Worm (Caenorhabditis elegans) whole organism, early embryonic: Measurements from ENCODE around the gene lex-1.

ENCODE experiments used
- B0310.2 ChIP-seq: sonication (generic microtip); optimal IDR thresholded peaks from 2 replicates; lab custom pipeline; 2016; ENCODE audit warnings: mild to moderate bottlenecking, missing genetic modification characterization, missing compliant biosample characterization
- F13C5.2 ChIP-seq: sonication (generic microtip); optimal IDR thresholded peaks from 2 replicates; lab custom pipeline; 2017; ENCODE audit warnings: mild to moderate bottlenecking, missing genetic modification characterization, inconsistent platforms, missing compliant biosample characterization
- aly-1 ChIP-seq: sonication (generic microtip); optimal IDR thresholded peaks from 2 replicates; lab custom pipeline; 2016; ENCODE audit warnings: missing genetic modification characterization, missing compliant biosample characterization
- ama-1 ChIP-seq: fragments of 150-350 bp; optimal IDR thresholded peaks from 2 replicates; lab custom pipeline; 2014
- ceh-13 ChIP-seq: fragments of 200-800 bp; sonication (Bioruptor generic); optimal IDR thresholded peaks from 2 replicates; lab custom pipeline; 2018; ENCODE audit warnings: mild to moderate bottlenecking, missing genetic modification characterization, missing compliant biosample characterization
- ceh-36 ChIP-seq: sonication (generic microtip); optimal IDR thresholded peaks from 2 replicates; lab custom pipeline; 2016; ENCODE audit warnings: missing genetic modification characterization, inconsistent platforms, missing compliant biosample characterization
- ets-7 ChIP-seq: sonication (generic microtip); optimal IDR thresholded peaks from 2 replicates; lab custom pipeline; 2016; ENCODE audit warnings: missing genotype, missing genetic modification characterization, missing compliant biosample characterization
- flt-1 ChIP-seq: fragments of 200-800 bp; sonication (Bioruptor generic); IDR thresholded peaks from 2 replicates; pipeline ENCODE4 v1.3.6; 2022; ENCODE audit warnings: missing genetic modification characterization, missing compliant biosample characterization
- hmbx-1 ChIP-seq: sonication (generic microtip); optimal IDR thresholded peaks from 2 replicates; lab custom pipeline; 2016; ENCODE audit warnings: mild to moderate bottlenecking, missing genetic modification characterization, missing compliant biosample characterization
- hmg-4 ChIP-seq: fragments of 200-800 bp; sonication (Bioruptor generic); optimal IDR thresholded peaks from 2 replicates; lab custom pipeline; 2018; ENCODE audit warnings: mild to moderate bottlenecking, missing genetic modification characterization, missing compliant biosample characterization
- hnd-1 ChIP-seq: sonication (generic microtip); optimal IDR thresholded peaks from 2 replicates; lab custom pipeline; 2016; ENCODE audit warnings: missing genetic modification characterization, missing compliant biosample characterization
- pes-1 ChIP-seq: fragments of 200-800 bp; sonication (Bioruptor generic); IDR thresholded peaks from 2 replicates; pipeline ENCODE4 v1.3.6; 2022; ENCODE audit warnings: missing genetic modification reagents, missing genetic modification characterization, missing compliant biosample characterization
- scrt-1 ChIP-seq: fragments of 200-800 bp; sonication (Bioruptor generic); IDR thresholded peaks from 2 replicates; pipeline ENCODE4 v1.3.6; 2022; ENCODE audit warnings: missing genetic modification characterization, missing compliant biosample characterization
- sea-1 ChIP-seq: fragments of 200-800 bp; sonication (Bioruptor generic); conservative IDR thresholded peaks from 2 replicates; pipeline ENCODE4 v1.3.6; 2022; ENCODE audit warnings: missing genetic modification characterization, missing compliant biosample characterization
- tbx-11 ChIP-seq: fragments of 200-800 bp; sonication (Bioruptor generic); IDR thresholded peaks from 2 replicates; pipeline ENCODE4 v1.3.6; 2022; ENCODE audit warnings: missing genetic modification characterization, missing compliant biosample characterization
- tbx-37 ChIP-seq: fragments of 200-800 bp; sonication (Bioruptor generic); conservative IDR thresholded peaks from 2 replicates; pipeline ENCODE4 v1.3.6; 2022; ENCODE audit warnings: missing genetic modification reagents, missing genetic modification characterization, missing compliant biosample characterization
- tra-4 ChIP-seq: sonication (generic microtip); optimal IDR thresholded peaks from 2 replicates; lab custom pipeline; 2017; ENCODE audit warnings: missing genetic modification characterization, missing compliant biosample characterization

lex-1 gene

ce11 chrIV:12035422-12035821 lies 43.9 kb upstream of the lex-1 start:
- TF ChIP-seq pes-1 (GFP tag; lab: Robert Waterston, UW) (no peak), tbx-37 (GFP tag; lab: Robert Waterston, UW) (no peak), sea-1 (GFP tag; lab: Robert Waterston, UW) (no peak), F13C5.2 (tag; lab: Kevin White, UChicago) (no peak), B0310.2 (tag; lab: Kevin White, UChicago) (no peak), ets-7 (tag; lab: Kevin White, UChicago) (no peak), tra-4 (tag; lab: Kevin White, UChicago) (no peak), hmg-4 (no peak), hnd-1 (no peak), scrt-1 (GFP tag; lab: Robert Waterston, UW) (no peak)

- no peak for TF ChIP-seq B0310.2 (tag; lab: Kevin White, UChicago)
- TF ChIP-seq ets-7 (tag; lab: Kevin White, UChicago), result no peak
- no peak for TF ChIP-seq hmg-4
- no peak for TF ChIP-seq ceh-13 (GFP tag; lab: Kevin White, UChicago)
- TF ChIP-seq hmbx-1, result no peak
These were observed 42.3 kb upstream of the lex-1 start for ce11 chrIV:12036924-12037323.

DNA sequence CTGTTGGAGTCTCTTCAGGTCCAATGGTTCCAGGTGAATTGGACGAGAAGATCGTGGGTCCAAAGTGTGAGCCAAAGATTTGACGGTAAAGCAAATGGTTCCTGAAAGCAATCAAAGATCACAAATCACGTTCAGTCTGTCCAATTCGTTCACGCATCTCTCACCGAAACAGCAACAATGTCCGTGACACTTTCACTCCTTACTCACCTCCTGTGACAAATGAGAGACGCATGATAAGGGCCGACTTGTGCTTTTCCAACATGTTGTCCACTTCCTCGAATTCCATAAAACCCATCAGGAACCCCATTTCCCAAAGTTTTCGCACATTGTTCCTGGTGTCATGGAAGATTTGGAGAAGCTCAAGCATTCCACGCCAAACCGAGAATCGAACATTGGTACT lies 38.8 kb upstream of the lex-1 start:
- no peak for TF ChIP-seq ets-7 (tag; lab: Kevin White, UChicago)
- TF ChIP-seq tbx-11 (GFP tag; lab: Robert Waterston, UW), result no peak
- no peak for TF ChIP-seq tbx-37 (GFP tag; lab: Robert Waterston, UW)
- no peak for TF ChIP-seq F13C5.2 (tag; lab: Kevin White, UChicago)
- TF ChIP-seq hmbx-1, result no peak
- no peak for TF ChIP-seq scrt-1 (GFP tag; lab: Robert Waterston, UW)
- no peak for TF ChIP-seq pes-1 (GFP tag; lab: Robert Waterston, UW)
- TF ChIP-seq hnd-1, result no peak
- TF ChIP-seq ama-1 (lab: Kevin White, UChicago), result no peak
- no peak for TF ChIP-seq hmg-4
- TF ChIP-seq B0310.2 (tag; lab: Kevin White, UChicago), result no peak
- no peak for TF ChIP-seq aly-1 (tag; lab: Kevin White, UChicago)
- no peak for TF ChIP-seq ceh-36 (tag; lab: Kevin White, UChicago)
- TF ChIP-seq sea-1 (GFP tag; lab: Robert Waterston, UW), result no peak
- TF ChIP-seq ceh-13 (GFP tag; lab: Kevin White, UChicago), result no peak
- TF ChIP-seq tra-4 (tag; lab: Kevin White, UChicago), result no peak
- no peak for TF ChIP-seq flt-1

ce11 chrIV:12043054-12043453 lies 36.2 kb upstream of the lex-1 start:
- TF ChIP-seq ama-1 (lab: Kevin White, UChicago) (no peak), ets-7 (tag; lab: Kevin White, UChicago) (no peak), sea-1 (GFP tag; lab: Robert Waterston, UW) (no peak), ceh-36 (tag; lab: Kevin White, UChicago) (no peak), scrt-1 (GFP tag; lab: Robert Waterston, UW) (no peak)

- no peak for TF ChIP-seq tbx-11 (GFP tag; lab: Robert Waterston, UW)
- TF ChIP-seq hnd-1, result no peak
- no peak for TF ChIP-seq hmbx-1
- no peak for TF ChIP-seq tbx-37 (GFP tag; lab: Robert Waterston, UW)
- no peak for TF ChIP-seq ama-1 (lab: Kevin White, UChicago)
- no peak for TF ChIP-seq F13C5.2 (tag; lab: Kevin White, UChicago)
- no peak for TF ChIP-seq B0310.2 (tag; lab: Kevin White, UChicago)
- no peak for TF ChIP-seq ceh-13 (GFP tag; lab: Kevin White, UChicago)
- TF ChIP-seq aly-1 (tag; lab: Kevin White, UChicago), result no peak
- no peak for TF ChIP-seq sea-1 (GFP tag; lab: Robert Waterston, UW)
- TF ChIP-seq ceh-36 (tag; lab: Kevin White, UChicago), result no peak
- no peak for TF ChIP-seq scrt-1 (GFP tag; lab: Robert Waterston, UW)
- TF ChIP-seq tra-4 (tag; lab: Kevin White, UChicago), result no peak
- TF ChIP-seq hmg-4, result no peak
- no peak for TF ChIP-seq ets-7 (tag; lab: Kevin White, UChicago)
- no peak for TF ChIP-seq pes-1 (GFP tag; lab: Robert Waterston, UW)
- TF ChIP-seq flt-1, result no peak
These were observed 34.2 kb upstream of the lex-1 start for ce11 chrIV:12044844-12045738.

ce11 chrIV:12046524-12047203 lies 32.6 kb upstream of the lex-1 start, which contains the start of gene T12G3.2:
Gene T12G3.2, minus strand, starts transcription at chrIV:12046967.
- TF ChIP-seq hmg-4 (no peak), B0310.2 (tag; lab: Kevin White, UChicago) (no peak), scrt-1 (GFP tag; lab: Robert Waterston, UW) (no peak), hnd-1 (no peak), tbx-37 (GFP tag; lab: Robert Waterston, UW) (no peak), flt-1 (no peak), pes-1 (GFP tag; lab: Robert Waterston, UW) (no peak), aly-1 (tag; lab: Kevin White, UChicago) (no peak)
